Worm (Caenorhabditis elegans): ENCODE data around the gene aman-2.

DNA sequence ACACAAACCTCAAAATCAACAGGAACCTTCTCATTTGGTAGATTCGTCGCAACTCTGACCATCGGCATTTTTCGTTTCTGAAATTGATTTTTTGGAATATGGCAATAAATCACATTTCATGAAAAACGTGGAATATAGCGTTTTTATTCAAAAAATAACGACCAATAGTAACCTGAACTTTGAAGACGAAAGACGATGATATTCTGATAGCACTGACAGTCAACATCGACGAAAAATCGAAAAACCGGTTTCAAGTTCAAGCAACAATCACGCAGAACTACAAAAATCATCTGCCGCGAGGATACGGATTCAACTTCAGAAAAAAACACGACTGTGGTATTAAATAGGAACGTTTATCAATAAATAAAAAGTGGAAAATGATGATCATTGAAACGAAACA, 45.1 kb upstream of the aman-2 start, which contains the start of gene mif-2:
- TF ChIP-seq mml-1 (tag; optimal IDR thresholded peaks at IDR 0.05) (no peak), nhr-11 (tag; optimal IDR thresholded peaks at IDR 0.05) (no peak), nhr-25 (tag; optimal IDR thresholded peaks at IDR 0.05) (no peak), nhr-77 (tag; optimal IDR thresholded peaks at IDR 0.05) (no peak), nfya-1 (tag; optimal IDR thresholded peaks at IDR 0.05; ENCODE audit: insufficient read depth) (no peak), unc-62 (GFP tag; optimal IDR thresholded peaks at IDR 0.05) (no peak), zag-1 (tag; optimal IDR thresholded peaks at IDR 0.05) (no peak), daf-12 (tag; optimal IDR thresholded peaks at IDR 0.05) (no peak), egl-27 (tag; optimal IDR thresholded peaks at IDR 0.05) (no peak), nhr-237 (tag; optimal IDR thresholded peaks at IDR 0.05) (no peak), ZK546.5 (tag; optimal IDR thresholded peaks at IDR 0.05) (no peak), nhr-28 (tag; optimal IDR thresholded peaks at IDR 0.05) (no peak), snpc-4 (tag; optimal IDR thresholded peaks at IDR 0.05) (no peak)
